Fruit fly (Drosophila melanogaster): ENCODE measurements around the gene Nf-YA.

dm6 chr3L:9455819-9456388 is 13.8 kb upstream of the Nf-YA start, which contains the start of the genes phol and CG3552:
- TF ChIP-seq CG12605 (GFP tag; IDR thresholded peaks at IDR 0.05) (no peak), CG13204 (GFP tag; optimal IDR thresholded peaks at IDR 0.05) (no peak), CG14655 (GFP tag; optimal IDR thresholded peaks at IDR 0.05) (no peak), CG10348 (GFP tag; IDR thresholded peaks at IDR 0.05) (no peak), fd96Ca (GFP tag; IDR thresholded peaks at IDR 0.05) (no peak), Pif1B (GFP tag; optimal IDR thresholded peaks at IDR 0.05) (no peak), CG4496 (GFP tag; IDR thresholded peaks at IDR 0.05) (0 out of 3 replicates have a peak, but pooled peaks have one; percentile 19), CG17806 (tag; optimal IDR thresholded peaks at IDR 0.05) (no peak), gl (tag; optimal IDR thresholded peaks at IDR 0.05) (no peak), CG9948 (tag; optimal IDR thresholded peaks at IDR 0.05) (no peak), Ets98B (GFP tag; IDR thresholded peaks at IDR 0.05) (no peak), CG8159 (tag; optimal IDR thresholded peaks at IDR 0.05) (no peak)

All from whole organism, pupa.